Fruit fly (Drosophila melanogaster): ENCODE data around the gene tomboy20.

- TF ChIP-seq sage (GFP tag; optimal IDR thresholded peaks at IDR 0.05) (no peak), HLH106 (tag; optimal IDR thresholded peaks at IDR 0.05) (no peak), h (GFP tag; optimal IDR thresholded peaks at IDR 0.05) (no peak), lola (GFP tag; optimal IDR thresholded peaks at IDR 0.05) (no peak), Abd-B (GFP tag; optimal IDR thresholded peaks at IDR 0.05) (no peak), br (GFP tag; optimal IDR thresholded peaks at IDR 0.05) (no peak), pan (optimal IDR thresholded peaks at IDR 0.05) (no peak), fru (GFP tag; optimal IDR thresholded peaks at IDR 0.05) (no peak), Dfd (GFP tag; optimal IDR thresholded peaks at IDR 0.05) (no peak), CG32264 (GFP tag; optimal IDR thresholded peaks at IDR 0.05) (no peak), brk (GFP tag; optimal IDR thresholded peaks at IDR 0.05) (no peak), Jra (GFP tag; optimal IDR thresholded peaks at IDR 0.05) (no peak), Rel (GFP tag; optimal IDR thresholded peaks at IDR 0.05) (no peak), Rel (tag; optimal IDR thresholded peaks at IDR 0.05) (no peak), OdsH (GFP tag; optimal IDR thresholded peaks at IDR 0.05) (no peak)
Observed at dm6 chr3R:10782167-10782566, 46.4 kb upstream of the tomboy20 start, which contains the start of gene CG42633.

Measured in whole organism, wandering third instar larva.